Fruit fly (Drosophila melanogaster): ENCODE measurements around the gene CG14441.

CG14441 gene

DNA sequence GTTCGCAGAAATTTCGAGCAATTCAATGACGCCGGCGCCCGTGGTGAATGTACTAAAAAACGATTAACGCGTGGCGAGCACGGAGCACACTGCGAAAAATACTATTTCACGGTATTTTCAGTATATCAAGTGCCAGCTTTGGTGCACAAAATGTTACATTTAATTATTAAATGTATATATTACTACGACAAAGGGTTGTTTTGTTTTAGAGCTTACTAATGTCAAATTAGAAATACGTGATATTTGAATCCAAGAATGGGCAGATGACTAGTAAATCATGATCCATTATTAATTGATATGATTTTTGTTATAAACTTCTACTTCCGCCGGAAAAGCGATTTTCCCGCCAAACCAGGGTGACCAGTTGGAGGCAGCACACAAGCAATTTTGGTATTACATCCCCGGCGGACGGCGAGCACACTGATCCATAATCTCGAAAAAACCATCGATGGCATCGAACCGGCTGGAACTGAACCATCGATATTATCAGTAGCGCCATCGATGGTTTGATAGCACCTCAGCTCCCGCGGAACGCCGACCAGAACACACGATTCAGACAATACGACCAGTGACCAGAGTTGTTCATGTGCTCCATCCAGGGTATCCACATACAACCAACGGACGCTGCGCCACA lies 45.0 kb upstream of the CG14441 start, which contains the start of the genes CG3226 and Cdc7 (continued):
- peak; percentile 47 for TF ChIP-seq CG8281 (tag; optimal IDR thresholded peaks at IDR 0.05)
- 0 out of 2 replicates have a peak, but pooled peaks have one; percentile 13 for TF ChIP-seq CG31224 (GFP tag; IDR thresholded peaks at IDR 0.05)
- peak in 1 of 2 experiments; percentile 62 for TF ChIP-seq Eip74EF (GFP tag; optimal IDR thresholded peaks at IDR 0.05)
- TF ChIP-seq Gsc (GFP tag; IDR thresholded peaks at IDR 0.05): no peak
- TF ChIP-seq CG7271 (tag; optimal IDR thresholded peaks at IDR 0.05): peak; percentile 81
- TF ChIP-seq CG34224 (GFP tag; IDR thresholded peaks at IDR 0.05; ENCODE audit: partially characterized antibody): peak; percentile 45; the same call in 2 of the 3 replicates
- 0 out of 2 replicates have a peak, but pooled peaks have one; percentile 16 for TF ChIP-seq CG1024 (GFP tag; IDR thresholded peaks at IDR 0.05)
- TF ChIP-seq vfl (GFP tag; optimal IDR thresholded peaks at IDR 0.05): no peak
- no peak for TF ChIP-seq CG7963 (GFP tag; IDR thresholded peaks at IDR 0.05; ENCODE audit: partially characterized antibody)
- TF ChIP-seq CG11560 (tag; IDR thresholded peaks at IDR 0.05): no peak
- peak; percentile 65 for TF ChIP-seq CG17186 (GFP tag; optimal IDR thresholded peaks at IDR 0.05)
- peak; percentile 87 for TF ChIP-seq CG13296 (GFP tag; optimal IDR thresholded peaks at IDR 0.05)
- peak; percentile 91 for TF ChIP-seq caup (GFP tag; optimal IDR thresholded peaks at IDR 0.05; ENCODE audit: severe bottlenecking)
- TF ChIP-seq gcm2 (GFP tag; optimal IDR thresholded peaks at IDR 0.05): peak; percentile 10
- TF ChIP-seq CG1602 (GFP tag; optimal IDR thresholded peaks at IDR 0.05): no peak
- TF ChIP-seq slp2 (GFP tag; optimal IDR thresholded peaks at IDR 0.05): peak; percentile 19
- TF ChIP-seq ranshi (GFP tag; IDR thresholded peaks at IDR 0.05): peak; percentile 56
- peak; percentile 43 for TF ChIP-seq zf30C (GFP tag; optimal IDR thresholded peaks at IDR 0.05)
- peak; percentile 94 for TF ChIP-seq CG12659 (GFP tag; optimal IDR thresholded peaks at IDR 0.05)

DNA sequence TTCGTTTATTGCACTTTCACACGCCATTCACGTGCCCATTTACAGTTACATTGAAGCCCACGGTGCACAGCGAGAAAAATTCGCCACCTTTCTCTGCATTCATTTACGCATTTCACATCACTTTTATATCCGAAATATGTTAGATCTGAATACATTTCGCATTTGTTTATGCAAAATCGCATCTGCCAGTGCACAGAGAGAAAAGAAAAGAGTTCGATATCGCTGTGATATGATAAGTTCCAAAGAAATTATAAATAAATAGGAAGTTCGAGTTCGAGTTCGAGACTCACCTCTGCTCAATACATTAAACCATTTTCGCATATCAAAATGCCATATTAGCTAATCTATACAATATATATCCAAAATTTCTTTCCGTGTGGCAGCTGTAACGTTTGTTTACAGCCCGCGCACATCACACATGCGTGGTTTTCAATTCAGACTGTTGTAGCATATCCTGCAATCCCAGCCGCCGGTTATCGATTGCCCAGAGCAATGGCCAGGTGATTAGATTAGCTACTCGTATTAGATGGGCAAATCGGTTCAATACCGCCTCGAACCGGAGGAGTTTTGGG lies 43.2 kb upstream of the CG14441 start:
- TF ChIP-seq HLH54F (GFP tag; optimal IDR thresholded peaks at IDR 0.05) (peak; percentile 80), gsb (GFP tag; IDR thresholded peaks at IDR 0.05) (peak; percentile 45; the same call in 1 of the 2 replicates), Awh (GFP tag; IDR thresholded peaks at IDR 0.05) (peak; percentile 57), row (GFP tag; IDR thresholded peaks at IDR 0.05) (peak; percentile 87), CG10274 (GFP tag; optimal IDR thresholded peaks at IDR 0.05) (peak; percentile 77), so (GFP tag; IDR thresholded peaks at IDR 0.05) (peak; percentile 81; the same call in 2 of the 3 replicates), CG11723 (GFP tag; optimal IDR thresholded peaks at IDR 0.05) (peak; percentile 69), BtbVII (GFP tag; optimal IDR thresholded peaks at IDR 0.05) (peak; percentile 84), trem (tag; optimal IDR thresholded peaks at IDR 0.05) (peak; percentile 56), hkb (optimal IDR thresholded peaks at IDR 0.05) (no peak), hkb (GFP tag; IDR thresholded peaks at IDR 0.05) (peak; percentile 88), CG10209 (GFP tag; optimal IDR thresholded peaks at IDR 0.05) (peak; percentile 85), Mes4 (GFP tag; optimal IDR thresholded peaks at IDR 0.05) (peak; percentile 43), ab (GFP tag; optimal IDR thresholded peaks at IDR 0.05) (peak; percentile 20), Eip74EF (GFP tag; optimal IDR thresholded peaks at IDR 0.05) (peak in 1 of 2 experiments; percentile 86), aop (GFP tag; IDR thresholded peaks at IDR 0.05) (0 out of 2 replicates have a peak, but pooled peaks have one; percentile 31), CG12299 (tag; optimal IDR thresholded peaks at IDR 0.05) (peak; percentile 77), CG6813 (GFP tag; optimal IDR thresholded peaks at IDR 0.05) (peak; percentile 78), Spps (tag; optimal IDR thresholded peaks at IDR 0.05) (no peak), CG11695 (GFP tag; IDR thresholded peaks at IDR 0.05) (peak; percentile 88), CG3163 (GFP tag; optimal IDR thresholded peaks at IDR 0.05) (peak; percentile 31), CG15514 (GFP tag; optimal IDR thresholded peaks at IDR 0.05) (peak; percentile 71), CG9876 (GFP tag; optimal IDR thresholded peaks at IDR 0.05) (peak; percentile 65), D (optimal IDR thresholded peaks at IDR 0.05) (no peak), D (GFP tag; optimal IDR thresholded peaks at IDR 0.05) (peak; percentile 79), CG17802 (tag; optimal IDR thresholded peaks at IDR 0.05) (peak; percentile 40), tap (tag; optimal IDR thresholded peaks at IDR 0.05) (peak; percentile 81), pb (GFP tag; optimal IDR thresholded peaks at IDR 0.05) (peak; percentile 71), CG15479 (GFP tag; optimal IDR thresholded peaks at IDR 0.05) (no peak), pfk (GFP tag; optimal IDR thresholded peaks at IDR 0.05) (no peak)

Data from whole organism, embryonic.